In the genomic region with DNA sequence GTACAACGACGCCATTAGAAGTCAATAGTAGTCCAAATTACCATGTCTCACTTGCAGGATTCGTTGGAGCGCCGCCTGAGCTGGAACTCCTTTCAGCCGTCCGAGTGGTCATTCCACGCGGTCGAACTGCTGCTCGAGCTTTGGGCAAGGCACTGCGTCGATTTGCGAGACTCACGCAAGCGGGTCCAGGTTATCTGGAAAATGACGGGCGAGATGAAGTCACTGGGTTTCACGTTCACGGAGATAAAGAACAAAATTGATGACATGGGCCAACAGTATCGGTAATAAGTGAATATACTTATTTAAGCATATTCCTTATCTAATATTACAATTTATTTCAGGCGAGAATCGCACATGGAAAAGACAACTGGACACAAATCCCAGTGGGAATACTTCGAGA, we compare ENCODE assay signal across 2 fruit fly cellular contexts.
A peak's percentile ranks its signal among the peaks of the same experiment; 100 is the strongest.
TF ChIP-seq lines count a peak whose summit lies in the region.

No protein-coding gene starts in this region.

- TF ChIP-seq CTCF in whole organism, embryonic (GFP tag; optimal IDR thresholded peaks at IDR 0.05; lab: Kevin White, UChicago) = no peak

TF ChIP-seq in whole organism, embryonic, 481 proteins besides CTCF, POLR2A, EP300 and RAD21:
- peak; percentile 12 for TF ChIP-seq sens (GFP tag; lab: Kevin White, UChicago)
- TF ChIP-seq ranshi (GFP tag; IDR thresholded peaks at IDR 0.05; lab: Robert Waterston, UW) = no peak
- no peak for TF ChIP-seq CG33557 (GFP tag; optimal IDR thresholded peaks at IDR 0.05; lab: Kevin White, UChicago)
- TF ChIP-seq H15 (GFP tag; IDR thresholded peaks at IDR 0.05; lab: Robert Waterston, UW) = no peak
- no peak for TF ChIP-seq nau (GFP tag; optimal IDR thresholded peaks at IDR 0.05; lab: Kevin White, UChicago)
- 0 out of 3 replicates have a peak, but pooled peaks have one; percentile 10 for TF ChIP-seq CG11560 (tag; IDR thresholded peaks at IDR 0.05; lab: Robert Waterston, UW)
- TF ChIP-seq CG10366 (GFP tag; IDR thresholded peaks at IDR 0.05; lab: Robert Waterston, UW) = no peak

TF ChIP-seq in whole organism, prepupa, 60 proteins besides CTCF, POLR2A, EP300 and RAD21:
- peak; percentile 97 for TF ChIP-seq svp (GFP tag; lab: Kevin White, UChicago)
- TF ChIP-seq CG6792 (GFP tag; optimal IDR thresholded peaks at IDR 0.05; lab: Kevin White, UChicago) = no peak
TF ChIP-seq in whole organism, prepupa: peak in this region for 1.
